Worm (Caenorhabditis elegans) whole organism, late embryonic: ENCODE data around the gene clec-156.

Experiments used
- C08G9.2 ChIP-seq: sonication (generic microtip); optimal IDR thresholded peaks from 2 replicates; lab custom pipeline; 2016; ENCODE audit warnings: mild to moderate bottlenecking, missing genetic modification characterization, moderate library complexity, missing compliant biosample characterization
- K02D7.2 ChIP-seq: sonication (generic microtip); optimal IDR thresholded peaks from 2 replicates; lab custom pipeline; 2017; ENCODE audit warnings: mild to moderate bottlenecking, missing genetic modification characterization, missing compliant biosample characterization
- K09A11.1 ChIP-seq: sonication (generic microtip); optimal IDR thresholded peaks from 2 replicates; lab custom pipeline; 2017; ENCODE audit warnings: antibody characterized with exemption, mild to moderate bottlenecking, missing genetic modification characterization, missing compliant biosample characterization; ENCODE audit not compliant: insufficient read depth
- T23F11.4 ChIP-seq: fragments of 200-800 bp; sonication (Bioruptor generic); optimal IDR thresholded peaks from 2 replicates; lab custom pipeline; 2018; ENCODE audit warnings: mild to moderate bottlenecking, missing genetic modification characterization, missing compliant biosample characterization
- Y22D7AL.16 ChIP-seq: sonication (generic microtip); optimal IDR thresholded peaks from 2 replicates; lab custom pipeline; 2016; ENCODE audit warnings: missing genetic modification characterization, missing compliant biosample characterization
- ceh-14 ChIP-seq: sonication (generic microtip); optimal IDR thresholded peaks from 2 replicates; lab custom pipeline; 2016; ENCODE audit warnings: missing genotype, missing genetic modification characterization, missing compliant biosample characterization
- ceh-18 ChIP-seq: sonication (generic microtip); optimal IDR thresholded peaks from 2 replicates; lab custom pipeline; 2016; ENCODE audit warnings: missing genetic modification characterization, missing compliant biosample characterization
- ceh-19 ChIP-seq: fragments of 200-800 bp; sonication (Bioruptor generic); optimal IDR thresholded peaks from 2 replicates; lab custom pipeline; 2018; ENCODE audit warnings: mild to moderate bottlenecking, missing genetic modification characterization, missing compliant biosample characterization
- ceh-2 ChIP-seq: sonication (generic microtip); optimal IDR thresholded peaks from 2 replicates; lab custom pipeline; 2016; ENCODE audit warnings: missing genotype, missing genetic modification characterization, missing compliant biosample characterization
- ceh-22 ChIP-seq: sonication (generic microtip); optimal IDR thresholded peaks from 2 replicates; lab custom pipeline; 2017; ENCODE audit warnings: missing biosample characterization, missing genetic modification characterization
- ceh-24 ChIP-seq: sonication (generic microtip); optimal IDR thresholded peaks from 2 replicates; lab custom pipeline; 2016; ENCODE audit warnings: mild to moderate bottlenecking, missing genetic modification characterization, missing compliant biosample characterization
- ceh-31 ChIP-seq: sonication (generic microtip); optimal IDR thresholded peaks from 2 replicates; lab custom pipeline; 2016; ENCODE audit warnings: missing genetic modification characterization, missing compliant biosample characterization
- elt-2 ChIP-seq: sonication (generic microtip); optimal IDR thresholded peaks from 2 replicates; lab custom pipeline; 2016; ENCODE audit warnings: missing genetic modification reagents, missing genetic modification characterization, missing compliant biosample characterization
- fkh-10 ChIP-seq: fragments of 150-350 bp; optimal IDR thresholded peaks from 2 replicates; lab custom pipeline; 2014; ENCODE audit warnings: missing biosample characterization, missing genetic modification reagents, missing genetic modification characterization
- gmeb-2 ChIP-seq: sonication (generic microtip); optimal IDR thresholded peaks from 2 replicates; lab custom pipeline; 2016; ENCODE audit warnings: missing genetic modification characterization, inconsistent platforms, missing compliant biosample characterization
- hlh-15 ChIP-seq: sonication (generic microtip); optimal IDR thresholded peaks from 2 replicates; lab custom pipeline; 2016; ENCODE audit warnings: missing genetic modification characterization, missing compliant biosample characterization
- lim-6 ChIP-seq: sonication (generic microtip); optimal IDR thresholded peaks from 2 replicates; lab custom pipeline; 2016; ENCODE audit warnings: missing genetic modification characterization, missing compliant biosample characterization
- lin-11 ChIP-seq: fragments of 200-800 bp; sonication (Bioruptor generic); optimal IDR thresholded peaks from 2 replicates; lab custom pipeline; 2018; ENCODE audit warnings: mild to moderate bottlenecking, missing genetic modification characterization, missing compliant biosample characterization
- nfya-1 ChIP-seq: sonication (generic microtip); optimal IDR thresholded peaks from 2 replicates; lab custom pipeline; 2017; ENCODE audit warnings: missing genetic modification characterization, mild to moderate bottlenecking, missing compliant biosample characterization, antibody characterized with exemption, moderate library complexity
- odd-2 ChIP-seq: sonication (generic microtip); optimal IDR thresholded peaks from 2 replicates; lab custom pipeline; 2017; ENCODE audit warnings: antibody characterized with exemption, mild to moderate bottlenecking, missing genetic modification characterization, missing compliant biosample characterization
- pat-9 ChIP-seq: fragments of 200-800 bp; sonication (Bioruptor generic); optimal IDR thresholded peaks from 2 replicates; lab custom pipeline; 2018; ENCODE audit warnings: mild to moderate bottlenecking, missing genetic modification characterization, moderate library complexity, missing compliant biosample characterization
- pha-2 ChIP-seq: sonication (generic microtip); optimal IDR thresholded peaks from 2 replicates; lab custom pipeline; 2017; ENCODE audit warnings: mild to moderate bottlenecking, missing genetic modification characterization, missing compliant biosample characterization
- pha-4 ChIP-seq: fragments of 150-350 bp; optimal IDR thresholded peaks from 2 replicates; lab custom pipeline; 2018; ENCODE audit warnings: missing biosample characterization, missing genetic modification reagents, missing genetic modification characterization
- pros-1 ChIP-seq: fragments of 150-350 bp; optimal IDR thresholded peaks from 2 replicates; lab custom pipeline; 2014; ENCODE audit warnings: missing biosample characterization, missing genetic modification reagents, missing genetic modification characterization
- ref-2 ChIP-seq: sonication (generic microtip); optimal IDR thresholded peaks from 2 replicates; lab custom pipeline; 2016; ENCODE audit warnings: missing genetic modification characterization, missing compliant biosample characterization
- sdc-2 ChIP-seq: sonication (generic microtip); optimal IDR thresholded peaks from 2 replicates; lab custom pipeline; 2016; ENCODE audit warnings: missing genotype, missing genetic modification characterization, missing compliant biosample characterization
- sox-2 ChIP-seq: fragments of 200-800 bp; sonication (Bioruptor generic); IDR thresholded peaks from 2 replicates; pipeline ENCODE4 v1.3.6; 2022; ENCODE audit warnings: missing genetic modification reagents, missing genetic modification characterization, missing compliant biosample characterization
- sox-4 ChIP-seq: sonication (generic microtip); optimal IDR thresholded peaks from 2 replicates; lab custom pipeline; 2017; ENCODE audit warnings: mild to moderate bottlenecking, missing genetic modification characterization, inconsistent platforms, missing compliant biosample characterization
- ttx-3 ChIP-seq: sonication (generic microtip); optimal IDR thresholded peaks from 2 replicates; lab custom pipeline; 2016; ENCODE audit warnings: missing genetic modification reagents, missing genetic modification characterization, missing compliant biosample characterization
- unc-3 ChIP-seq, 2 experiments: fragments of 200-800 bp in 1 of 2; sonication (Bioruptor generic) in 1 of 2; sonication (generic microtip) in 1 of 2; conservative IDR thresholded peaks in 1 of 2; optimal IDR thresholded peaks in 1 of 2; 2 replicates each; pipeline versions ENCODE4 v1.3.6 to Lab custom; 2016 to 2022; ENCODE audit warnings: missing compliant biosample characterization in 2 of 2, missing genetic modification characterization in 2 of 2, missing genetic modification reagents in 1 of 2
- unc-42 ChIP-seq: sonication (generic microtip); optimal IDR thresholded peaks from 2 replicates; lab custom pipeline; 2016; ENCODE audit warnings: missing genotype, missing genetic modification characterization, missing compliant biosample characterization
- unc-55 ChIP-seq: sonication (generic microtip); optimal IDR thresholded peaks from 2 replicates; lab custom pipeline; 2017; ENCODE audit warnings: missing biosample characterization, missing genetic modification reagents, missing genetic modification characterization
- unc-86 ChIP-seq: sonication (generic microtip); optimal IDR thresholded peaks from 2 replicates; lab custom pipeline; 2016; ENCODE audit warnings: missing genetic modification characterization, missing compliant biosample characterization
- zip-5 ChIP-seq: sonication (generic microtip); optimal IDR thresholded peaks from 2 replicates; lab custom pipeline; 2016; ENCODE audit warnings: missing genetic modification characterization, missing compliant biosample characterization
- ztf-16 ChIP-seq: sonication (generic microtip); optimal IDR thresholded peaks from 2 replicates; lab custom pipeline; 2017; ENCODE audit warnings: missing genetic modification characterization, missing compliant biosample characterization

The clec-156 gene

DNA sequence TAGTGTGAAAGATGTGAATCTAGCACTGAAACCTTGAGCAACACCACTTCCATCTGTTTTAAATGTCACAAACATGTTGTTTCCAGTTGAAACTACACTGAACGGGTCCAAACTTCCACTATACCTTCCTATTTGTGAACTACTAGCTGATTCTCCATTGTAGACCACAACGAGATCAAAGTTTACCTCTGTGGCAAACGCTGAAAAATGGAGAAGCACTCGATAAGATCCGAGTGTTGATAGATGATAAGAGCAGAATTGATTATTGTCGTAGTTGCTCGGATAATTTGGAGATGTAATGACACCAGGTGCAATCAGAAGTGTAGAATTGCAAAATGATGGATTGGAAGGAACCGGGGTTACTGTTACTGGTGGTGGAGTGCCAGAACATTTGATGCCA, 39.9 kb upstream of the clec-156 start:
- TF ChIP-seq pros-1 (tag; lab: Kevin White, UChicago) (no peak), sox-2 (GFP tag; lab: Robert Waterston, UW) (no peak), lin-11 (no peak), ztf-16 (tag; lab: Kevin White, UChicago) (no peak)
- TF ChIP-seq, all 69 proteins: peak for 0

DNA sequence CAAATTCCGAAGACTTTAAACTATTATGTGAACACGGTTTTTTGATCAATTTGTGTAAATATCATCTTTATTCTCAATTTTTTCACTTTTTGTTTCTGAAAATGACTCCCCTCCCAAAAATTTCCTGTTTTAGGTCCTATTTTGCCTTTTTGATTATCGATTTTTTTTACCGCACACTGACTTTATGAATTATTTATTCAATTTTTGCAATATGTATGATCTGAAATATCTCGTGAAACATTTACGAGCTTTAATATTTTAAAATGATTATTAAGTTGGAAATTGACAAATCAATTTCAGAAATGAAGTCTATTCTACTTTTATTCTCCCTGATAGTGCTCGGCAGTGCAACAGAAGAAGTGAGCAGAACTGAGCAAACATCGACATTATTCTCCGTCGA, 37.4 kb upstream of the clec-156 start, which contains the start of gene C35D10.1:
Gene C35D10.1 (plus strand): TSS at position 301 of the 400 bp plus-strand sequence.
- no peak for TF ChIP-seq fkh-10
- no peak for TF ChIP-seq pha-4 (tag; lab: Kevin White, UChicago)
- no peak for TF ChIP-seq ceh-22 (tag; lab: Kevin White, UChicago)
- no peak for TF ChIP-seq ceh-19
- no peak for TF ChIP-seq nfya-1 (tag; lab: Kevin White, UChicago)
- TF ChIP-seq unc-55 (GFP tag; lab: Kevin White, UChicago), result no peak
- TF ChIP-seq T23F11.4 (GFP tag; lab: Kevin White, UChicago), result no peak
- no peak for TF ChIP-seq ceh-31 (tag; lab: Kevin White, UChicago)
- no peak for TF ChIP-seq lim-6
- TF ChIP-seq pros-1 (tag; lab: Kevin White, UChicago), result no peak
- TF ChIP-seq Y22D7AL.16 (tag; lab: Kevin White, UChicago), result no peak
- TF ChIP-seq sox-2 (GFP tag; lab: Robert Waterston, UW), result no peak
- TF ChIP-seq lin-11, result no peak
- no peak for TF ChIP-seq ceh-24 (tag; lab: Kevin White, UChicago)
- TF ChIP-seq ref-2 (tag; lab: Kevin White, UChicago), result no peak
- no peak for TF ChIP-seq unc-3 (GFP tag; conservative IDR thresholded peaks at IDR 0.05; lab: Robert Waterston, UW)
- no peak for TF ChIP-seq unc-3 (tag; optimal IDR thresholded peaks at IDR 0.05; lab: Kevin White, UChicago)
- no peak for TF ChIP-seq K09A11.1 (tag; lab: Kevin White, UChicago)
- no peak for TF ChIP-seq pha-2 (tag; lab: Kevin White, UChicago)
- no peak for TF ChIP-seq zip-5 (tag; lab: Kevin White, UChicago)
- TF ChIP-seq sdc-2 (tag; lab: Kevin White, UChicago), result no peak
- TF ChIP-seq, all 69 proteins: peak for 0

DNA sequence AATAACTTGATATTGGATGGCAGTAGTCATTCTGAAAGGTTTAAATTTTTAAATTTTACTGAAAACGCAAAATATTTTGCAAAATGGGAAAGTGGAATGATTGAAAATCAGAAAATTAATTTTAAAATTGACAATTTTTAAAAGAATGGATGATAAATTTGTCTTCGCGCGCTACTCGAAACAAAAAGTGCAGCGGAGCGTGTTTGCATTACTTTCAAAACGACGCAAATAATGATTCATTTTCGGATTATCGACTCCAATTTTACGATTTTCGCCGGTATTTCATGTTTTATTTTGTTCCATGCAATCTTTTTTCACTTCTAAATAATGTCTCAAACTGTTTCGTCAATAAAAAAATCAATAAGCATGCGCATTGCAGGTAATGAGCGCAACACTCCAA, 36.2 kb upstream of the clec-156 start, which contains the start of the genes tost-1 and arx-6:
Gene tost-1 (minus strand): TSS at position 31 of the 400 bp plus-strand sequence.
Gene arx-6 (plus strand): TSS at position 378 of the 400 bp plus-strand sequence.
- peak; percentile 21 for TF ChIP-seq elt-2 (tag; lab: Kevin White, UChicago)
- TF ChIP-seq gmeb-2 (tag; lab: Kevin White, UChicago), result no peak
- TF ChIP-seq unc-42 (tag; lab: Kevin White, UChicago), result peak; percentile 22

DNA sequence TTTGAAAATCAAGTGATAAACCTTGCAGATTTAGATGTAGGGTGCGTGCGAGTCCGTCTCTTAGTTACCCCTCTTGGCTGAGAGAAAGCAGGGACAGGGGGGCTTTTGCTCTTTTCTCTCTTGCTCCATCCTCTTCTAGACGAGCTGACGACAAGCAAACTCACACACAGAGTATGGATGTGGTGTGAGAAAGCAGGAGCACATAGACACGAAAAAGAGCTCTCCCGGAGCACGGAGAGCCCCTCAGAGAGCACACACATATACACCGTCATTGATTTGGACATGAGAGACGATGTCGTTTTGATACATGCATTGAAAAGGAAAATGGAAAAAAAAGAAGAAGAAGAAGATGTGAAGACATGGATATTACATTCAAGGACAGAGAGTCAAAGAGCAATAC, 33.6 kb upstream of the clec-156 start:
- TF ChIP-seq ceh-18, result no peak
- peak; percentile 24 for TF ChIP-seq ceh-31 (tag; lab: Kevin White, UChicago)
- no peak for TF ChIP-seq K02D7.2 (tag; lab: Kevin White, UChicago)
- TF ChIP-seq ceh-14 (tag; lab: Kevin White, UChicago), result no peak
- no peak for TF ChIP-seq ztf-16 (tag; lab: Kevin White, UChicago)

DNA sequence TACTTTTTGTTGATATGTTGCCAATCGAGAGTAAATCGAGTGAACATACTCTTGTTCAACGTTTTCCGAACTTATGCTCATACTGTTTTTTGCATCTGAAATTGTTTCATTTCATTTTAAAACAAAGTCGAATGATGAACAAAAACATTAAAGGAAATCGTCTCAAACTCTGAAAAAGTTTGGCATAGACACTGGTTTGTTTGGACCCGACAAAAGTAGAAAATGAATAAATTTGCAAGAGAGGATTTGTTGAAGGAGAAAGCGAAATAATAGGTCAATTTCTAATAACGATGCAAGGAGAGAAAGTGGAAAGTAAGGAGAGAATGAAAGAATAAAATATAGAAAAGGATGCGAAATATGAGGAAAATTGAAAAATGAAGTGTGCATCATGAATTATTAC, 32.6 kb upstream of the clec-156 start, which contains the start of gene C35D10.12:
Gene C35D10.12 (minus strand): TSS at position 101 of the 400 bp plus-strand sequence.
- TF ChIP-seq pha-2 (tag; lab: Kevin White, UChicago) (no peak), gmeb-2 (tag; lab: Kevin White, UChicago) (no peak), odd-2 (tag; lab: Kevin White, UChicago) (no peak), ttx-3 (tag; lab: Kevin White, UChicago) (no peak), C08G9.2 (tag; lab: Kevin White, UChicago) (no peak), hlh-15 (no peak), sox-4 (tag; lab: Kevin White, UChicago) (no peak), sox-2 (GFP tag; lab: Robert Waterston, UW) (no peak), pat-9 (tag; lab: Kevin White, UChicago) (no peak), K02D7.2 (tag; lab: Kevin White, UChicago) (no peak), ceh-2 (tag; lab: Kevin White, UChicago) (no peak), unc-86 (no peak), zip-5 (tag; lab: Kevin White, UChicago) (no peak), ztf-16 (tag; lab: Kevin White, UChicago) (no peak)
